Fruit fly (Drosophila melanogaster) whole organism, embryonic: ENCODE data around the gene Mlp84B.

ENCODE experiments used
- Aef1 ChIP-seq: fragments of 200-800 bp; sonication (Bioruptor generic); IDR thresholded peaks from 3 replicates; pipeline ENCODE4 v1.3.6; 2022; ENCODE audit warnings: missing biosample characterization, missing genetic modification characterization
- Awh ChIP-seq: fragments of 200-800 bp; sonication (Bioruptor generic); IDR thresholded peaks from 2 replicates; pipeline ENCODE4, ENCODE4 v1.3.6; 2022; ENCODE audit warnings: missing biosample characterization, missing genetic modification characterization
- Bteb2 ChIP-seq: fragments of 200-800 bp; sonication (Bioruptor generic); optimal IDR thresholded peaks from 2 replicates; lab custom pipeline; 2016; ENCODE audit warnings: missing biosample characterization, missing genetic modification characterization
- CG15073 ChIP-seq: fragments of 200-800 bp; sonication (Bioruptor generic); optimal IDR thresholded peaks from 2 replicates; lab custom pipeline; 2016; ENCODE audit warnings: missing biosample characterization, missing genetic modification characterization
- CG15696 ChIP-seq: fragments of 200-800 bp; sonication (Bioruptor generic); optimal IDR thresholded peaks from 2 replicates; lab custom pipeline; 2019; ENCODE audit warnings: missing biosample characterization, mild to moderate bottlenecking, missing genetic modification characterization, moderate library complexity
- CG1603 ChIP-seq: fragments of 200-800 bp; sonication (Bioruptor generic); optimal IDR thresholded peaks from 2 replicates; lab custom pipeline; 2019; ENCODE audit warnings: missing biosample characterization, mild to moderate bottlenecking, missing genetic modification characterization, moderate library complexity
- CG16815 ChIP-seq: fragments of 200-800 bp; sonication (Bioruptor generic); optimal IDR thresholded peaks from 3 replicates; lab custom pipeline; 2017; ENCODE audit warnings: missing biosample characterization, mild to moderate bottlenecking, missing genetic modification characterization
- CG17802 ChIP-seq: fragments of 200-800 bp; sonication (Bioruptor generic); optimal IDR thresholded peaks from 2 replicates; lab custom pipeline; 2018; ENCODE audit warnings: missing biosample characterization, mild to moderate bottlenecking, missing genetic modification characterization, moderate library complexity
- CG17912 ChIP-seq: fragments of 200-800 bp; sonication (Bioruptor generic); optimal IDR thresholded peaks from 2 replicates; lab custom pipeline; 2018; ENCODE audit warnings: missing biosample characterization, mild to moderate bottlenecking, missing genetic modification characterization
- CG18764 ChIP-seq: fragments of 200-800 bp; sonication (Bioruptor generic); optimal IDR thresholded peaks from 3 replicates; lab custom pipeline; 2016; ENCODE audit warnings: missing biosample characterization, missing genetic modification characterization
- CG2116 ChIP-seq: fragments of 200-800 bp; sonication (Bioruptor generic); optimal IDR thresholded peaks from 3 replicates; lab custom pipeline; 2018; ENCODE audit warnings: missing biosample characterization, mild to moderate bottlenecking, missing genetic modification characterization
- CG2120 ChIP-seq: fragments of 200-800 bp; sonication (Bioruptor generic); optimal IDR thresholded peaks from 3 replicates; lab custom pipeline; 2016; ENCODE audit warnings: missing biosample characterization, missing genetic modification characterization
- CG2678 ChIP-seq: fragments of 200-800 bp; sonication (Bioruptor generic); optimal IDR thresholded peaks from 3 replicates; lab custom pipeline; 2019; ENCODE audit warnings: missing biosample characterization, mild to moderate bottlenecking, missing genetic modification characterization, moderate library complexity
- CG30431 ChIP-seq: fragments of 200-800 bp; sonication (Bioruptor generic); optimal IDR thresholded peaks from 2 replicates; lab custom pipeline; 2017; ENCODE audit warnings: missing biosample characterization, missing genetic modification characterization
- CG31365 ChIP-seq: fragments of 200-800 bp; sonication (Bioruptor generic); optimal IDR thresholded peaks from 2 replicates; lab custom pipeline; 2018; ENCODE audit warnings: missing biosample characterization, mild to moderate bottlenecking, missing genetic modification characterization
- CG3838 ChIP-seq: fragments of 200-800 bp; sonication (Bioruptor generic); optimal IDR thresholded peaks from 3 replicates; lab custom pipeline; 2016; ENCODE audit warnings: missing biosample characterization, missing genetic modification characterization
- CG8478 ChIP-seq: fragments of >200 bp; optimal IDR thresholded peaks from 2 replicates; lab custom pipeline; 2018
- CG9609 ChIP-seq: fragments of 200-800 bp; sonication (Bioruptor generic); optimal IDR thresholded peaks from 3 replicates; lab custom pipeline; 2016; ENCODE audit warnings: missing biosample characterization, missing genetic modification characterization
- Chrac-16 ChIP-seq: fragments of 200-800 bp; sonication (Bioruptor generic); optimal IDR thresholded peaks from 3 replicates; lab custom pipeline; 2016; ENCODE audit warnings: missing biosample characterization, missing genetic modification characterization
- Eip74EF ChIP-seq, 2 experiments: fragments of 200-800 bp in 1 of 2; fragments of >200 bp in 1 of 2; sonication (Bioruptor generic) in 1 of 2; optimal IDR thresholded peaks; 2 replicates each; lab custom pipeline; 2017 to 2019; ENCODE audit warnings: missing biosample characterization in 2 of 2, missing genetic modification characterization in 2 of 2, mild to moderate bottlenecking in 1 of 2, moderate library complexity in 1 of 2
- Elba2 ChIP-seq: fragments of 200-800 bp; sonication (Bioruptor generic); optimal IDR thresholded peaks from 3 replicates; lab custom pipeline; 2016; ENCODE audit warnings: missing biosample characterization, missing genetic modification characterization
- Ets97D ChIP-seq: fragments of 200-800 bp; sonication (Bioruptor generic); optimal IDR thresholded peaks from 3 replicates; lab custom pipeline; 2016; ENCODE audit warnings: missing biosample characterization, missing genetic modification characterization
- HLH3B ChIP-seq: fragments of 200-800 bp; sonication (Bioruptor generic); IDR thresholded peaks from 2 replicates; pipeline ENCODE4 v1.3.6; 2022; ENCODE audit warnings: missing biosample characterization, missing genetic modification characterization
- HLHmδ ChIP-seq: fragments of 200-800 bp; sonication (Bioruptor generic); optimal IDR thresholded peaks from 2 replicates; lab custom pipeline; 2018; ENCODE audit warnings: missing biosample characterization, mild to moderate bottlenecking, missing genetic modification characterization, moderate library complexity
- Hmx ChIP-seq: fragments of 200-800 bp; sonication (Bioruptor generic); optimal IDR thresholded peaks from 2 replicates; lab custom pipeline; 2016; ENCODE audit warnings: missing biosample characterization, missing genetic modification characterization
- MBD-R2 ChIP-seq: fragments of 200-800 bp; sonication (Bioruptor generic); IDR thresholded peaks from 2 replicates; pipeline ENCODE4 v1.3.6; 2022; ENCODE audit warnings: missing biosample characterization, missing genetic modification characterization
- Meics ChIP-seq: fragments of 200-800 bp; sonication (Bioruptor generic); optimal IDR thresholded peaks from 2 replicates; lab custom pipeline; 2017; ENCODE audit warnings: missing biosample characterization, mild to moderate bottlenecking, missing genetic modification characterization
- Myb ChIP-seq: fragments of 200-800 bp; sonication (Bioruptor generic); optimal IDR thresholded peaks from 2 replicates; lab custom pipeline; 2016; ENCODE audit warnings: missing biosample characterization, missing genetic modification characterization
- Neu2 ChIP-seq: fragments of 200-800 bp; sonication (Bioruptor generic); optimal IDR thresholded peaks from 3 replicates; lab custom pipeline; 2016; ENCODE audit warnings: missing biosample characterization, missing genetic modification characterization, borderline replicate concordance
- Nf-YC ChIP-seq: fragments of 200-800 bp; optimal IDR thresholded peaks from 3 replicates; lab custom pipeline; 2019; ENCODE audit warnings: missing biosample characterization, mild to moderate bottlenecking, missing genetic modification characterization, moderate library complexity
- Six4 ChIP-seq: fragments of 200-800 bp; sonication (Bioruptor generic); optimal IDR thresholded peaks from 2 replicates; lab custom pipeline; 2016; ENCODE audit warnings: missing biosample characterization, missing genetic modification characterization
- Xrp1 ChIP-seq: fragments of 200-800 bp; sonication (Bioruptor generic); IDR thresholded peaks from 2 replicates; pipeline ENCODE4 v1.3.6; 2022; ENCODE audit warnings: missing biosample characterization, missing genetic modification characterization
- bcd ChIP-seq: fragments of 200-800 bp; sonication (Bioruptor generic); optimal IDR thresholded peaks from 2 replicates; lab custom pipeline; 2017; ENCODE audit warnings: missing biosample characterization, mild to moderate bottlenecking, missing genetic modification characterization
- cas ChIP-seq: fragments of 200-800 bp; sonication (Bioruptor generic); IDR thresholded peaks from 2 replicates; pipeline ENCODE4 v1.3.6; 2022; ENCODE audit warnings: missing biosample characterization, missing genetic modification characterization
- corto ChIP-seq: fragments of 200-800 bp; sonication (Bioruptor generic); optimal IDR thresholded peaks from 2 replicates; lab custom pipeline; 2016; ENCODE audit warnings: missing biosample characterization, mild to moderate bottlenecking, missing genetic modification characterization, moderate library complexity
- crol ChIP-seq: fragments of 200-800 bp; sonication (Bioruptor generic); IDR thresholded peaks from 2 replicates; pipeline ENCODE4 v1.3.6; 2022; ENCODE audit warnings: missing biosample characterization, missing genetic modification characterization
- dysf ChIP-seq: fragments of 200-800 bp; sonication (Bioruptor generic); IDR thresholded peaks from 3 replicates; pipeline ENCODE4 v1.3.6; 2022; ENCODE audit warnings: missing biosample characterization, missing genetic modification characterization
- fd64A ChIP-seq: fragments of 200-800 bp; sonication (Bioruptor generic); optimal IDR thresholded peaks from 3 replicates; lab custom pipeline; 2018; ENCODE audit warnings: missing biosample characterization, mild to moderate bottlenecking, missing genetic modification characterization
- ken ChIP-seq: fragments of 200-800 bp; sonication (Bioruptor generic); IDR thresholded peaks from 3 replicates; pipeline ENCODE4 v1.3.6; 2022; ENCODE audit warnings: missing biosample characterization, missing genetic modification characterization
- lab ChIP-seq: fragments of 200-800 bp; sonication (Bioruptor generic); optimal IDR thresholded peaks from 3 replicates; lab custom pipeline; 2017; ENCODE audit warnings: missing biosample characterization, missing genetic modification characterization, mild to moderate bottlenecking, moderate library complexity, missing genetic modification reagents
- lola ChIP-seq, 3 experiments: fragments of >200 bp in 2 of 3; fragments of 200-800 bp in 1 of 3; sonication (Bioruptor generic) in 1 of 3; optimal IDR thresholded peaks; 2 replicates each; lab custom pipeline; 2017 to 2019; ENCODE audit warnings: missing biosample characterization in 3 of 3, missing genetic modification characterization in 3 of 3, mild to moderate bottlenecking in 1 of 3, moderate library complexity in 1 of 3
- maf-S ChIP-seq: fragments of 200-800 bp; sonication (Bioruptor generic); optimal IDR thresholded peaks from 2 replicates; lab custom pipeline; 2016; ENCODE audit warnings: missing biosample characterization, missing genetic modification characterization
- oc ChIP-seq: fragments of 200-800 bp; sonication (Bioruptor generic); optimal IDR thresholded peaks from 2 replicates; lab custom pipeline; 2018; ENCODE audit warnings: missing biosample characterization, mild to moderate bottlenecking, missing genetic modification characterization, moderate library complexity
- pfk ChIP-seq: fragments of 200-800 bp; sonication (Bioruptor generic); optimal IDR thresholded peaks from 2 replicates; lab custom pipeline; 2018; ENCODE audit warnings: missing biosample characterization, mild to moderate bottlenecking, missing genetic modification characterization, moderate library complexity
- pum ChIP-seq: fragments of 200-800 bp; sonication (Bioruptor generic); optimal IDR thresholded peaks from 2 replicates; lab custom pipeline; 2016; ENCODE audit warnings: missing biosample characterization, missing genetic modification characterization
- pzg ChIP-seq: fragments of 200-800 bp; sonication (Bioruptor generic); optimal IDR thresholded peaks from 3 replicates; lab custom pipeline; 2018; ENCODE audit warnings: missing biosample characterization, mild to moderate bottlenecking, missing genetic modification characterization, moderate library complexity
- sima ChIP-seq: fragments of 200-800 bp; sonication (Bioruptor generic); optimal IDR thresholded peaks from 2 replicates; lab custom pipeline; 2016; ENCODE audit warnings: missing biosample characterization, missing genetic modification characterization
- trh ChIP-seq: fragments of 200-800 bp; sonication (Bioruptor generic); optimal IDR thresholded peaks from 2 replicates; lab custom pipeline; 2016; ENCODE audit warnings: missing biosample characterization, missing genetic modification characterization
- twi ChIP-seq: fragments of 200-800 bp; optimal IDR thresholded peaks from 2 replicates; lab custom pipeline; 2019; ENCODE audit warnings: missing biosample characterization, mild to moderate bottlenecking, missing genetic modification characterization, moderate library complexity

The Mlp84B gene

dm6 chr3R:7150544-7151406 lies 33.2 kb upstream of the Mlp84B start, which contains the start of the genes gfzf and Sas-4 (continued):
- TF ChIP-seq HLHmδ (GFP tag; lab: Kevin White, UChicago), result no peak
- no peak for TF ChIP-seq cas (GFP tag; lab: Robert Waterston, UW)
- no peak for TF ChIP-seq Neu2 (GFP tag; lab: Kevin White, UChicago)
- peak; percentile 43 for TF ChIP-seq CG18764 (GFP tag; lab: Kevin White, UChicago)
- TF ChIP-seq CG30431, result peak; percentile 56
- peak; percentile 27 for TF ChIP-seq twi (tag; lab: Kevin White, UChicago)
- no peak for TF ChIP-seq Hmx (GFP tag; lab: Kevin White, UChicago)
- no peak for TF ChIP-seq trh (GFP tag; lab: Kevin White, UChicago)
- no peak for TF ChIP-seq Elba2 (GFP tag; lab: Kevin White, UChicago)
- TF ChIP-seq lab, result peak; percentile 41
- peak; percentile 23 for TF ChIP-seq CG9609 (GFP tag; lab: Kevin White, UChicago)
- peak; percentile 53; the same call in 1 of the 2 replicates for TF ChIP-seq Xrp1 (GFP tag; lab: Robert Waterston, UW)
- TF ChIP-seq CG8478 (lab: Kevin White, UChicago), result no peak
- TF ChIP-seq Eip74EF (GFP tag; optimal IDR thresholded peaks at IDR 0.05; lab: Kevin White, UChicago), result no peak
- TF ChIP-seq Bteb2, result peak; percentile 25
- TF ChIP-seq Nf-YC (tag; lab: Kevin White, UChicago), result peak; percentile 34
- peak; percentile 33 for TF ChIP-seq pzg (GFP tag; lab: Kevin White, UChicago)
- peak; percentile 73 for TF ChIP-seq CG2120
- peak in 1 of 3 experiments; percentile 49 for TF ChIP-seq lola (GFP tag; optimal IDR thresholded peaks at IDR 0.05; lab: Kevin White, UChicago)
- TF ChIP-seq CG3838 (GFP tag; lab: Kevin White, UChicago), result no peak
- peak; percentile 49; the same call in 1 of the 3 replicates for TF ChIP-seq dysf
- no peak for TF ChIP-seq CG31365 (tag; lab: Kevin White, UChicago)
- peak; percentile 69 for TF ChIP-seq bcd (GFP tag; lab: Kevin White, UChicago)
- peak; percentile 31 for TF ChIP-seq CG17802 (tag; lab: Kevin White, UChicago)
- TF ChIP-seq fd64A, result no peak
- peak; percentile 42 for TF ChIP-seq CG15696 (tag; lab: Kevin White, UChicago)
- TF ChIP-seq Aef1 (GFP tag; lab: Robert Waterston, UW), result peak; percentile 73
- peak; percentile 75 for TF ChIP-seq CG2116 (GFP tag; lab: Kevin White, UChicago)
- TF ChIP-seq CG16815 (GFP tag; lab: Kevin White, UChicago), result peak; percentile 53
- peak; percentile 38 for TF ChIP-seq Six4 (GFP tag; lab: Kevin White, UChicago)
- TF ChIP-seq pum (GFP tag; lab: Kevin White, UChicago), result peak; percentile 27
- TF ChIP-seq Chrac-16 (GFP tag; lab: Kevin White, UChicago), result peak; percentile 69
- peak; percentile 42; the same call in 1 of the 2 replicates for TF ChIP-seq HLH3B
- TF ChIP-seq sima, result no peak
- TF ChIP-seq corto (GFP tag; lab: Kevin White, UChicago), result no peak
- no peak for TF ChIP-seq Ets97D (GFP tag; lab: Kevin White, UChicago)
- no peak for TF ChIP-seq pfk (GFP tag; lab: Kevin White, UChicago)
- TF ChIP-seq oc (tag; lab: Kevin White, UChicago), result no peak
- peak; percentile 51 for TF ChIP-seq Meics (GFP tag; lab: Kevin White, UChicago)
- no peak for TF ChIP-seq maf-S (GFP tag; lab: Kevin White, UChicago)
- no peak for TF ChIP-seq CG15073 (GFP tag; lab: Kevin White, UChicago)
- peak; percentile 60 for TF ChIP-seq MBD-R2 (GFP tag; lab: Robert Waterston, UW)
- TF ChIP-seq Myb (GFP tag; lab: Kevin White, UChicago), result peak; percentile 38
- TF ChIP-seq Awh (GFP tag; lab: Robert Waterston, UW), result peak; percentile 13; the same call in 1 of the 2 replicates
- TF ChIP-seq CG2678 (tag; lab: Kevin White, UChicago), result no peak
- TF ChIP-seq CG1603, result no peak
- no peak for TF ChIP-seq crol (GFP tag; lab: Robert Waterston, UW)
- TF ChIP-seq ken (GFP tag; lab: Robert Waterston, UW), result peak; percentile 43; the same call in 1 of the 3 replicates
- TF ChIP-seq CG17912, result no peak
